Fruit fly (Drosophila melanogaster) whole organism, pupa: ENCODE results near the gene dwg.

Source experiments
- CG13204 ChIP-seq: fragments of 200-800 bp; sonication (Bioruptor generic); optimal IDR thresholded peaks from 2 replicates; lab custom pipeline; 2018; ENCODE audit warnings: missing biosample characterization, mild to moderate bottlenecking, missing genetic modification characterization, moderate library complexity
- CG17806 ChIP-seq: fragments of 200-800 bp; sonication (Bioruptor generic); optimal IDR thresholded peaks from 2 replicates; lab custom pipeline; 2018; ENCODE audit warnings: missing biosample characterization, mild to moderate bottlenecking, missing genetic modification characterization, moderate library complexity
- CG8159 ChIP-seq: fragments of 200-800 bp; sonication (Bioruptor generic); optimal IDR thresholded peaks from 3 replicates; lab custom pipeline; 2018; ENCODE audit warnings: missing biosample characterization, mild to moderate bottlenecking, missing genetic modification characterization, moderate library complexity
- CG8301 ChIP-seq: fragments of 200-800 bp; sonication (Bioruptor generic); optimal IDR thresholded peaks from 2 replicates; lab custom pipeline; 2018; ENCODE audit warnings: missing biosample characterization, mild to moderate bottlenecking, missing genetic modification characterization
- CG9948 ChIP-seq: fragments of 200-800 bp; sonication (Bioruptor generic); optimal IDR thresholded peaks from 2 replicates; lab custom pipeline; 2018; ENCODE audit warnings: missing biosample characterization, mild to moderate bottlenecking, missing genetic modification characterization, moderate library complexity
- D1 ChIP-seq: fragments of 200-800 bp; sonication (Bioruptor generic); optimal IDR thresholded peaks from 2 replicates; lab custom pipeline; 2018; ENCODE audit warnings: missing biosample characterization, mild to moderate bottlenecking, missing genetic modification characterization, moderate library complexity
- EcR ChIP-seq: fragments of 200-800 bp; sonication (Bioruptor generic); optimal IDR thresholded peaks from 3 replicates; lab custom pipeline; 2019; ENCODE audit warnings: missing biosample characterization, missing genetic modification characterization, mild to moderate bottlenecking, moderate library complexity, missing genetic modification reagents
- Ets98B ChIP-seq: fragments of 200-800 bp; sonication (Bioruptor generic); IDR thresholded peaks from 2 replicates; pipeline ENCODE4 v1.3.6; 2022; ENCODE audit warnings: missing biosample characterization, missing genetic modification characterization
- Pif1A ChIP-seq: fragments of 200-800 bp; sonication (Bioruptor generic); optimal IDR thresholded peaks from 3 replicates; lab custom pipeline; 2016; ENCODE audit warnings: missing biosample characterization, missing genetic modification characterization
- Snoo ChIP-seq: fragments of 200-800 bp; sonication (Bioruptor generic); optimal IDR thresholded peaks from 3 replicates; lab custom pipeline; 2017; ENCODE audit warnings: missing biosample characterization, mild to moderate bottlenecking, missing genetic modification characterization, inconsistent platforms
- fd96Ca ChIP-seq: fragments of 200-800 bp; sonication (Bioruptor generic); IDR thresholded peaks from 3 replicates; pipeline ENCODE4 v1.3.6; 2022; ENCODE audit warnings: missing biosample characterization, missing genetic modification characterization

- no peak for TF ChIP-seq Pif1A
- no peak for TF ChIP-seq D1 (tag; lab: Kevin White, UChicago)
- no peak for TF ChIP-seq Snoo
- no peak for TF ChIP-seq CG9948 (tag; lab: Kevin White, UChicago)
- no peak for TF ChIP-seq CG8301
- no peak for TF ChIP-seq fd96Ca (GFP tag; lab: Robert Waterston, UW)
- TF ChIP-seq EcR (GFP tag; lab: Kevin White, UChicago): no peak
- TF ChIP-seq CG8159 (tag; lab: Kevin White, UChicago): no peak
- TF ChIP-seq CG13204 (GFP tag; lab: Kevin White, UChicago): no peak
- no peak for TF ChIP-seq CG17806 (tag; lab: Kevin White, UChicago)
- TF ChIP-seq Ets98B (GFP tag; lab: Robert Waterston, UW): no peak
Observed at dm6 chrX:2713776-2714175, 13.7 kb upstream of the dwg start, which contains the start of the genes CG2685 and CG2694.
